Worm (Caenorhabditis elegans): ENCODE data around the gene T16G1.13.

DNA sequence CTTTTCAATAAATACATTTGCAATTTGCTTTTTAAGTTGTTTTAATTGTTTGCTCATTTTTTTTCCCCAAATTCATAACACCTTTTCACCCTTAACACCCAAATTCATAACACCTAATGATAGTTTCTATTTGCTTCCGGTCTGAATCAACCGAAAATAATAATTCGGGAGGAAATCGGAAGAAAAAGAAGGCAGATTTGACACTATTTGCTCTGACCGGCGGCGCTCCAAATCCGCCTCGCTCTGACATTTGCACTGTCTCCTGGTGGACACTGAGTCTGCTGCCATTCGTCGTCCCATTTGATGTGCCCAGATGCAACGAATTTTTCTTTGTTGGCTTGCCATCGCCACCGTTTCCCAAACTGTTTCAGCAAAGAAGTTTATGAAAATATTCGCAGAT, 25.6 kb upstream of the T16G1.13 start, which contains the start of gene pqn-67:
- TF ChIP-seq ztf-29 (GFP tag; IDR thresholded peaks at IDR 0.05) (no peak), med-1 (GFP tag; optimal IDR thresholded peaks at IDR 0.05; ENCODE audit: insufficient read depth) (no peak), ztf-23 (GFP tag; IDR thresholded peaks at IDR 0.05) (no peak), flt-1 (GFP tag; IDR thresholded peaks at IDR 0.05) (no peak)

Measured in whole organism, midembryonic.